Fruit fly (Drosophila melanogaster) whole organism, adult: ENCODE measurements around the gene spdo.

Experiments
- CG11617 ChIP-seq: fragments of 200-800 bp; sonication (Bioruptor generic); optimal IDR thresholded peaks from 2 replicates; lab custom pipeline; 2017; ENCODE audit warnings: mild to moderate bottlenecking, missing biosample characterization, missing genetic modification reagents, missing genetic modification characterization
- CG12768 ChIP-seq: fragments of 200-800 bp; sonication (Bioruptor generic); optimal IDR thresholded peaks from 2 replicates; lab custom pipeline; 2017; ENCODE audit warnings: missing biosample characterization, missing genetic modification characterization, mild to moderate bottlenecking, moderate library complexity, missing genetic modification reagents
- CG14711 ChIP-seq: fragments of 200-800 bp; sonication (Bioruptor generic); optimal IDR thresholded peaks from 2 replicates; lab custom pipeline; 2018; ENCODE audit warnings: missing biosample characterization, mild to moderate bottlenecking, missing genetic modification characterization, moderate library complexity
- CG1620 ChIP-seq: fragments of 200-800 bp; sonication (Bioruptor generic); optimal IDR thresholded peaks from 2 replicates; lab custom pipeline; 2016; ENCODE audit warnings: missing biosample characterization, missing genetic modification characterization
- CG33017 ChIP-seq: fragments of 200-800 bp; sonication (Bioruptor generic); optimal IDR thresholded peaks from 2 replicates; lab custom pipeline; 2018; ENCODE audit warnings: missing biosample characterization, mild to moderate bottlenecking, missing genetic modification characterization, moderate library complexity
- CG5204 ChIP-seq: fragments of 200-800 bp; sonication (Bioruptor generic); optimal IDR thresholded peaks from 2 replicates; lab custom pipeline; 2016; ENCODE audit warnings: missing biosample characterization, missing genetic modification characterization
- CG7045 ChIP-seq: fragments of 200-800 bp; sonication (Bioruptor generic); optimal IDR thresholded peaks from 2 replicates; lab custom pipeline; 2017; ENCODE audit warnings: missing biosample characterization, mild to moderate bottlenecking, missing genetic modification characterization
- CG7101 ChIP-seq: fragments of 200-800 bp; sonication (Bioruptor generic); optimal IDR thresholded peaks from 2 replicates; lab custom pipeline; 2018; ENCODE audit warnings: missing biosample characterization, mild to moderate bottlenecking, missing genetic modification characterization, moderate library complexity
- Clk ChIP-seq: fragments of 200-800 bp; sonication (Bioruptor generic); optimal IDR thresholded peaks from 2 replicates; lab custom pipeline; 2017; ENCODE audit warnings: missing biosample characterization, missing genetic modification characterization
- Crg-1 ChIP-seq: fragments of 200-800 bp; sonication (Bioruptor generic); optimal IDR thresholded peaks from 2 replicates; lab custom pipeline; 2016; ENCODE audit warnings: missing biosample characterization, missing genetic modification characterization
- Hr96 ChIP-seq: fragments of 200-800 bp; sonication (Bioruptor generic); optimal IDR thresholded peaks from 2 replicates; lab custom pipeline; 2016; ENCODE audit warnings: missing biosample characterization, missing genetic modification characterization
- Mnt ChIP-seq: fragments of 200-800 bp; sonication (Bioruptor generic); optimal IDR thresholded peaks from 2 replicates; lab custom pipeline; 2016; ENCODE audit warnings: missing biosample characterization, mild to moderate bottlenecking, missing genetic modification characterization
- bab1 ChIP-seq: fragments of 200-800 bp; sonication (Bioruptor generic); optimal IDR thresholded peaks from 3 replicates; lab custom pipeline; 2019; ENCODE audit warnings: missing biosample characterization, mild to moderate bottlenecking, missing genetic modification characterization, moderate library complexity
- cic ChIP-seq: fragments of 200-800 bp; sonication (Bioruptor generic); optimal IDR thresholded peaks from 2 replicates; lab custom pipeline; 2017; ENCODE audit warnings: missing biosample characterization, mild to moderate bottlenecking, missing genetic modification characterization, moderate library complexity
- cnc ChIP-seq, 2 experiments: fragments of >200 bp; optimal IDR thresholded peaks; 2 replicates each; lab custom pipeline; 2017
- kay ChIP-seq: fragments of 200-800 bp; sonication (Bioruptor generic); peaks from one replicate; lab custom pipeline; 2016; ENCODE audit warnings: missing biosample characterization, missing genetic modification characterization, borderline replicate concordance
- ovo ChIP-seq: fragments of 200-800 bp; sonication (Bioruptor generic); optimal IDR thresholded peaks from 2 replicates; lab custom pipeline; 2016; ENCODE audit warnings: missing biosample characterization, missing genetic modification characterization
- pad ChIP-seq: fragments of 200-800 bp; sonication (Bioruptor generic); optimal IDR thresholded peaks from 3 replicates; lab custom pipeline; 2017; ENCODE audit warnings: missing biosample characterization, missing genetic modification characterization, mild to moderate bottlenecking, moderate library complexity, missing genetic modification reagents
- tj ChIP-seq: fragments of 200-800 bp; sonication (Bioruptor generic); optimal IDR thresholded peaks from 3 replicates; lab custom pipeline; 2017; ENCODE audit warnings: missing biosample characterization, mild to moderate bottlenecking, missing genetic modification characterization, moderate library complexity
- toe ChIP-seq: fragments of 200-800 bp; sonication (Bioruptor generic); optimal IDR thresholded peaks from 2 replicates; lab custom pipeline; 2016; ENCODE audit warnings: missing biosample characterization, missing genetic modification characterization

The spdo gene

dm6 chr3R:30476367-30476766 lies at the start of gene spdo:
Gene spdo, plus strand, starts transcription at chr3R:30476684.
- TF ChIP-seq cic (no peak), kay (GFP tag; lab: Kevin White, UChicago) (no peak), CG33017 (tag; lab: Kevin White, UChicago) (no peak), CG7101 (tag; lab: Kevin White, UChicago) (no peak), Crg-1 (GFP tag; lab: Kevin White, UChicago) (no peak), CG14711 (tag; lab: Kevin White, UChicago) (no peak), tj (GFP tag; lab: Kevin White, UChicago) (no peak)

- TF ChIP-seq CG33017 (tag; lab: Kevin White, UChicago) (peak; percentile 13), tj (GFP tag; lab: Kevin White, UChicago) (peak; percentile 15), cnc (optimal IDR thresholded peaks at IDR 0.05; lab: Kevin White, UChicago) (no peak), Mnt (GFP tag; lab: Kevin White, UChicago) (peak; percentile 39), CG5204 (GFP tag; lab: Kevin White, UChicago) (peak; percentile 55), CG1620 (GFP tag; lab: Kevin White, UChicago) (peak; percentile 1), toe (peak; percentile 80), CG12768 (peak; percentile 83), bab1 (GFP tag; lab: Kevin White, UChicago) (peak; percentile 67), CG14711 (tag; lab: Kevin White, UChicago) (no peak), Hr96 (GFP tag; lab: Kevin White, UChicago) (peak; percentile 47), CG11617 (GFP tag; lab: Kevin White, UChicago) (peak; percentile 36), Crg-1 (GFP tag; lab: Kevin White, UChicago) (no peak), cic (peak; percentile 46), CG7045 (GFP tag; lab: Kevin White, UChicago) (peak; percentile 23), pad (GFP tag; lab: Kevin White, UChicago) (no peak)
Observed at dm6 chr3R:30427805-30428359, 48.6 kb upstream of the spdo start, which contains the start of gene CG2218. Gene CG2218, minus strand, starts transcription at chr3R:30428276.

dm6 chr3R:30428459-30428858 lies 48.0 kb upstream of the spdo start, which contains the start of gene CG15533:
Gene CG15533, plus strand, starts transcription at chr3R:30428820.
- no peak for TF ChIP-seq CG12768
- no peak for TF ChIP-seq ovo (GFP tag; lab: Kevin White, UChicago)
- no peak for TF ChIP-seq Clk (GFP tag; lab: Kevin White, UChicago)
- no peak for TF ChIP-seq Crg-1 (GFP tag; lab: Kevin White, UChicago)
- TF ChIP-seq CG33017 (tag; lab: Kevin White, UChicago): no peak
- no peak for TF ChIP-seq CG11617 (GFP tag; lab: Kevin White, UChicago)
- no peak for TF ChIP-seq CG7101 (tag; lab: Kevin White, UChicago)
- no peak for TF ChIP-seq cnc (optimal IDR thresholded peaks at IDR 0.05; lab: Kevin White, UChicago)
- TF ChIP-seq bab1 (GFP tag; lab: Kevin White, UChicago): no peak
- no peak for TF ChIP-seq Hr96 (GFP tag; lab: Kevin White, UChicago)
- TF ChIP-seq toe: no peak
- TF ChIP-seq cic: no peak
- TF ChIP-seq pad (GFP tag; lab: Kevin White, UChicago): no peak
- no peak for TF ChIP-seq Mnt (GFP tag; lab: Kevin White, UChicago)
- no peak for TF ChIP-seq CG14711 (tag; lab: Kevin White, UChicago)
- TF ChIP-seq kay (GFP tag; lab: Kevin White, UChicago): no peak
- no peak for TF ChIP-seq CG5204 (GFP tag; lab: Kevin White, UChicago)
- TF ChIP-seq tj (GFP tag; lab: Kevin White, UChicago): no peak

dm6 chr3R:30431258-30432114 lies 45.0 kb upstream of the spdo start, which contains the start of gene CG15534:
Gene CG15534, plus strand, starts transcription at chr3R:30432064.
- TF ChIP-seq CG7045 (GFP tag; lab: Kevin White, UChicago): no peak
- no peak for TF ChIP-seq cnc (optimal IDR thresholded peaks at IDR 0.05; lab: Kevin White, UChicago)
- TF ChIP-seq Clk (GFP tag; lab: Kevin White, UChicago): no peak
- TF ChIP-seq CG5204 (GFP tag; lab: Kevin White, UChicago): no peak
- TF ChIP-seq Mnt (GFP tag; lab: Kevin White, UChicago): no peak
- TF ChIP-seq toe: no peak
- no peak for TF ChIP-seq kay (GFP tag; lab: Kevin White, UChicago)
- no peak for TF ChIP-seq Crg-1 (GFP tag; lab: Kevin White, UChicago)
- no peak for TF ChIP-seq pad (GFP tag; lab: Kevin White, UChicago)
- no peak for TF ChIP-seq CG33017 (tag; lab: Kevin White, UChicago)
- no peak for TF ChIP-seq CG7101 (tag; lab: Kevin White, UChicago)
- no peak for TF ChIP-seq tj (GFP tag; lab: Kevin White, UChicago)

dm6 chr3R:30443549-30444133 lies 32.8 kb upstream of the spdo start, which contains the start of gene CG15537:
Gene CG15537, minus strand, starts transcription at chr3R:30443599.
- peak; percentile 86 for TF ChIP-seq kay (GFP tag; lab: Kevin White, UChicago)
- no peak for TF ChIP-seq pad (GFP tag; lab: Kevin White, UChicago)
